Worm (Caenorhabditis elegans): Measurements from ENCODE around the gene tbx-2.

Gene tbx-2

DNA sequence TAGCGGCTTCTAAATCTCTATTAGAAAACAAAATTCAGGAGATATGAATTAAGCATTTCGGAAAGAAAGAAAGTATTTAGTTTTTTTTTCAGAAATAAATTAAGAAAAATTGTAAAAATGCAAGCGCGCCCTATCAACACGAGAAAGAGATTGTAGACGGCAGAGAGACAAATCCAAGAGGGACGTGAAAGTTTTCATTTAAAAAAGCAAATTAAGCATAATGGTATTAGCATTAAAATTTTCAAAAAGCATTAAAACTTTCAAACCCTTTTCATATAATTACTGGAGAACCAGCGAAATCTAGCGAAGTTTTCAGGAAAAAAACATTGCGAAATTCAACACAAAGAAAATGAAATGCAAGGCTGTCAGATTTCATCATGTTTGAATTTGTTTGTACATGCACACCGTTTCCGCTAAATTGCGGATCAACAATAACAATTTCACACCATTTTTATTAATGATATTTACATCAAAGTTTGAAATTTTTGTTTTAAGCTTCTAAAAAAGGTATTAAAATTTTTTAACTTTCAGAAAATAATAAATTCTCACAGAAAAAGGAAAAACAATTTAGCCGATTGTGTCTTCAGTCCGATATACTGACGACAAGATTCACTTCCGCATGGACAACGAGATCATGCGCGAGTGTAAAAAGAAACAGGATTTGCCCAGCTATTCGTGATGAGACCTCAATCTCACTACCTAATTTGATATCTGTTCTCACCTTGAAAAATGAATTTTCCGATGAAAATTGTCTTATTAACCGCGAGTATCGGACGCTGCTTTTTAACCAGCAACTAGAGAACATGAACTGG is 26.9 kb upstream of the tbx-2 start, which contains the start of gene gars-1:
TSS of gene gars-1 (minus strand) at position 808 of the 812 bp plus-strand sequence.
- TF ChIP-seq pha-4 (tag; optimal IDR thresholded peaks at IDR 0.05) (peak; percentile 4), egl-5 (tag; optimal IDR thresholded peaks at IDR 0.05) (no peak), ceh-82 (tag; optimal IDR thresholded peaks at IDR 0.05) (no peak), nhr-28 (tag; optimal IDR thresholded peaks at IDR 0.05) (no peak), ama-1 (optimal IDR thresholded peaks at IDR 0.05) (peak; percentile 75), nhr-12 (tag; optimal IDR thresholded peaks at IDR 0.05) (no peak), sea-2 (GFP tag; optimal IDR thresholded peaks at IDR 0.05) (no peak), lin-15B (tag; optimal IDR thresholded peaks at IDR 0.05) (peak; percentile 37), ZK546.5 (tag; optimal IDR thresholded peaks at IDR 0.05) (no peak), nhr-25 (tag; optimal IDR thresholded peaks at IDR 0.05) (peak; percentile 52), elt-1 (tag; optimal IDR thresholded peaks at IDR 0.05) (no peak), ceh-16 (tag; optimal IDR thresholded peaks at IDR 0.05) (no peak), elt-2 (tag; optimal IDR thresholded peaks at IDR 0.05) (no peak), jun-1 (tag; optimal IDR thresholded peaks at IDR 0.05) (no peak), nhr-76 (tag; optimal IDR thresholded peaks at IDR 0.05) (no peak), zag-1 (tag; optimal IDR thresholded peaks at IDR 0.05) (no peak), nfya-1 (tag; optimal IDR thresholded peaks at IDR 0.05; ENCODE audit: insufficient read depth) (peak; percentile 36), nhr-67 (tag; optimal IDR thresholded peaks at IDR 0.05) (no peak)

DNA sequence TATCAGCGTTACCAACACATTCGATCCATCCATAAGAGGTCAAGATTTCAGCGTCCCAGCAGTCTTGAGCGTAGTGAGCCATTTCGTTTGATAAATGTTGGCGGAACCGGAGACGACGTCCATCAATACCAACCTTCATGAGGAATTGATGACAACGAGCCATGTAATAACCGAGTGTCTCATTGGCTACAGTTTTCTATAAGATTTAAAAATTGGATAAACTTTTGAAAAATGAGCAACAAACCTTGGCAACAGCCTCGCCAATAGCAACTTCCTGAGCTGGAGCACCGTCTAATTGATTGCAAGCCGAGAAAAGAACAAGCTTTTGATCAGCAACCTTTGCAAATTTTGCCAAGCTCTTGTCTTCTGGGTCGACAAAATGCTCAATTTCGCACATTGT is 24.7 kb upstream of the tbx-2 start:
- TF ChIP-seq egl-5 (tag; optimal IDR thresholded peaks at IDR 0.05) = no peak

DNA sequence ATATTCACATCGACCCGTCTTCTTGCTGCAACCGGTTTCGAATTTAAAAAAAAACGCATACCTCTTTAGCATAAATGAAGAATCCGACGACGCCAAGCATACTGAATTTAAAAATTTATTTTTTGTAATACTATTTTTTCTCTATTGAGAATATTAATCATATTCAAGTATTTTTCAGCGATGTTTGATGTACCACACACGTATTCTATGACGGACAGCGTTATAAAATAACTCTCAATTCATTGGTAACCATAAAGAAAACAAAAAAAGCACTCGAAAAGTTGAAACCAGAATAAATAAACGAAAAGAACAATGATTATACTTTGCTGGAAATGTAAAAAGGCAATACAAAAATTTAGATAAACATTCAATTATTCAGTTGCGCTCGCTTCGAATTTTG is 23.4 kb upstream of the tbx-2 start, which contains the start of gene T10F2.5:
TSS of gene T10F2.5 (minus strand) at position 101 of the 400 bp plus-strand sequence.
- TF ChIP-seq nhr-25 (tag; optimal IDR thresholded peaks at IDR 0.05) (no peak), ceh-28 (tag; optimal IDR thresholded peaks at IDR 0.05) (no peak), nhr-23 (tag; optimal IDR thresholded peaks at IDR 0.05) (peak; percentile 0), nhr-237 (tag; optimal IDR thresholded peaks at IDR 0.05) (no peak), ztf-4 (tag; optimal IDR thresholded peaks at IDR 0.05) (no peak), elt-1 (tag; optimal IDR thresholded peaks at IDR 0.05) (no peak), nhr-43 (tag; optimal IDR thresholded peaks at IDR 0.05; ENCODE audit: poor library complexity, severe bottlenecking) (peak; percentile 9)

DNA sequence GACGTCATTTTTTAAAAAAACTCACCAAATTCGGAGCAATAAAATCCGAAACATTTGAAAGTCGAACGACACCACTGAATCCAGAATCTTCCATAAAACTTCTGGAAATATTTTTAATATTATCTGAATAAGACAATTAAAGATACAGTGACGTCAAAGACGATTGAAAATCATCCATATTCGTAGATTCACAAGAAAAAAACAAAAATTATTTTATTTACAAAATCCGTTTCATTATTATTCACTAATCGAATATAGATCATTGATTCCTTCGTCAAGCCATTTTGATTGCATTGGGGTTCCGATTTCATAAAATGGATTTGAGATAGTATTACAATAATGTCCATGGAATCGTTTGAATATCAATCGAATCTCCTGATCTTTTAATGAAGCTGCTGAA is 22.6 kb upstream of the tbx-2 start, which contains the start of gene oxy-4:
TSS of gene oxy-4 (minus strand) at position 101 of the 400 bp plus-strand sequence.
- TF ChIP-seq nhr-11 (tag; optimal IDR thresholded peaks at IDR 0.05) (no peak), nhr-28 (tag; optimal IDR thresholded peaks at IDR 0.05) (no peak), nhr-43 (tag; optimal IDR thresholded peaks at IDR 0.05; ENCODE audit: poor library complexity, severe bottlenecking) (no peak), eor-1 (tag; optimal IDR thresholded peaks at IDR 0.05) (no peak), mdl-1 (tag; optimal IDR thresholded peaks at IDR 0.05) (no peak), pha-4 (tag; optimal IDR thresholded peaks at IDR 0.05) (no peak), R02D3.7 (tag; optimal IDR thresholded peaks at IDR 0.05) (no peak), aly-2 (tag; optimal IDR thresholded peaks at IDR 0.05) (no peak)

DNA sequence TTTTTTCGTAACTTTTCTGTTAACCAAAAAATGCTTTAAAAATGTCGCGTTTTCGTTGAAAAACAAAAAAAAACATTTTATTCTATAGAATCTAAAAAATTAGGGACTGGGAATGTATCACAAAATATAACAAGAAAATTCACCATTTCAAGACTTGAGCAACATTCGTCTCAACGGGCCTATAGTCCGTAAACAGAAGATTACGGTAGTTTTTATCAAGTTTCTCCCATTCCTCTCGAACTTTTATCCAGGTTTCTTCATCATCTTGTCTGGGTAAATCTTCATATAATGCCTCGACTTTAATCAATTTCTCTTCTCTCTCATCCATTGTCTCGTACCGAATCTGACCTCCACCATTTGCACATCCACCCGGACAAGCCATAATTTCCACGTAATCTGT is 19.3 kb upstream of the tbx-2 start:
- TF ChIP-seq elt-2 (tag; optimal IDR thresholded peaks at IDR 0.05) = no peak
- TF ChIP-seq aly-2 (tag; optimal IDR thresholded peaks at IDR 0.05) = no peak
- TF ChIP-seq nhr-67 (tag; optimal IDR thresholded peaks at IDR 0.05) = no peak
- no peak for TF ChIP-seq ceh-28 (tag; optimal IDR thresholded peaks at IDR 0.05)
- TF ChIP-seq skn-1 (tag; optimal IDR thresholded peaks at IDR 0.05) = no peak
- no peak for TF ChIP-seq fkh-2 (tag; optimal IDR thresholded peaks at IDR 0.05)
- TF ChIP-seq elt-3 (tag; optimal IDR thresholded peaks at IDR 0.05) = no peak
- TF ChIP-seq egl-27 (tag; optimal IDR thresholded peaks at IDR 0.05) = no peak
- TF ChIP-seq mml-1 (tag; optimal IDR thresholded peaks at IDR 0.05) = no peak
- TF ChIP-seq jun-1 (tag; optimal IDR thresholded peaks at IDR 0.05) = no peak
- no peak for TF ChIP-seq eor-1 (tag; optimal IDR thresholded peaks at IDR 0.05)
- TF ChIP-seq lin-15B (tag; optimal IDR thresholded peaks at IDR 0.05) = no peak
- no peak for TF ChIP-seq ceh-16 (tag; optimal IDR thresholded peaks at IDR 0.05)
- TF ChIP-seq elt-1 (tag; optimal IDR thresholded peaks at IDR 0.05) = no peak
